Worm (Caenorhabditis elegans) whole organism, L2 larva: Measurements from ENCODE around the gene Y49E10.30.

Experiments
- C34F6.9 ChIP-seq: fragments of 150-350 bp; optimal IDR thresholded peaks from 2 replicates; lab custom pipeline; 2014; ENCODE audit warnings: missing biosample characterization, missing genetic modification characterization
- F13H6.1 ChIP-seq: sonication (generic microtip); optimal IDR thresholded peaks from 2 replicates; lab custom pipeline; 2016; ENCODE audit warnings: missing genetic modification characterization, missing compliant biosample characterization
- R02D3.7 ChIP-seq: fragments of 150-350 bp; optimal IDR thresholded peaks from 2 replicates; lab custom pipeline; 2014; ENCODE audit warnings: missing biosample characterization, missing genetic modification characterization
- Y55F3AM.14 ChIP-seq: fragments of 200-800 bp; sonication (Bioruptor generic); optimal IDR thresholded peaks from 2 replicates; lab custom pipeline; 2018; ENCODE audit warnings: mild to moderate bottlenecking, missing genetic modification characterization, missing compliant biosample characterization
- ZK546.5 ChIP-seq: sonication (generic microtip); optimal IDR thresholded peaks from 2 replicates; lab custom pipeline; 2017; ENCODE audit warnings: missing biosample characterization, missing genetic modification characterization
- alr-1 ChIP-seq: fragments of 150-350 bp; optimal IDR thresholded peaks from 2 replicates; lab custom pipeline; 2014; ENCODE audit warnings: missing biosample characterization, missing genetic modification characterization
- aly-2 ChIP-seq: fragments of 150-350 bp; optimal IDR thresholded peaks from 2 replicates; lab custom pipeline; 2014; ENCODE audit warnings: missing biosample characterization, missing genetic modification characterization
- ama-1 ChIP-seq: fragments of 150-350 bp; optimal IDR thresholded peaks from 2 replicates; lab custom pipeline; 2018; ENCODE audit warnings: inconsistent platforms
- blmp-1 ChIP-seq: sonication (generic microtip); optimal IDR thresholded peaks from 2 replicates; lab custom pipeline; 2017; ENCODE audit warnings: missing genetic modification characterization, mild to moderate bottlenecking, missing compliant biosample characterization, antibody characterized with exemption, moderate library complexity; ENCODE audit not compliant: insufficient read depth
- ceh-16 ChIP-seq: fragments of 150-350 bp; optimal IDR thresholded peaks from 2 replicates; lab custom pipeline; 2014; ENCODE audit warnings: missing biosample characterization, missing genetic modification characterization
- ceh-82 ChIP-seq: fragments of 150-350 bp; optimal IDR thresholded peaks from 2 replicates; lab custom pipeline; 2014; ENCODE audit warnings: missing biosample characterization, missing genetic modification characterization
- crh-2 ChIP-seq: sonication (generic microtip); optimal IDR thresholded peaks from 2 replicates; lab custom pipeline; 2017; ENCODE audit warnings: missing biosample characterization, missing genetic modification characterization
- dmd-4 ChIP-seq: sonication (generic microtip); optimal IDR thresholded peaks from 2 replicates; lab custom pipeline; 2017; ENCODE audit warnings: missing biosample characterization, missing genetic modification characterization
- egl-27 ChIP-seq: sonication (generic microtip); optimal IDR thresholded peaks from 3 replicates; lab custom pipeline; 2017; ENCODE audit warnings: missing biosample characterization, missing genetic modification reagents, missing genetic modification characterization
- elt-1 ChIP-seq: fragments of 150-350 bp; optimal IDR thresholded peaks from 2 replicates; lab custom pipeline; 2014; ENCODE audit warnings: missing biosample characterization, missing genetic modification characterization
- elt-3 ChIP-seq: sonication (generic microtip); optimal IDR thresholded peaks from 2 replicates; lab custom pipeline; 2017; ENCODE audit warnings: missing biosample characterization, missing genetic modification characterization
- fos-1 ChIP-seq: fragments of 150-350 bp; optimal IDR thresholded peaks from 2 replicates; lab custom pipeline; 2014; ENCODE audit warnings: missing biosample characterization, missing genetic modification characterization
- gmeb-1 ChIP-seq: fragments of 150-350 bp; optimal IDR thresholded peaks from 2 replicates; lab custom pipeline; 2014; ENCODE audit warnings: missing biosample characterization, missing genetic modification characterization
- lin-11 ChIP-seq: fragments of 150-350 bp; sonication (generic microtip); optimal IDR thresholded peaks from 2 replicates; lab custom pipeline; 2014; ENCODE audit warnings: missing biosample characterization, missing genetic modification characterization, inconsistent platforms, mixed read lengths
- lin-13 ChIP-seq: fragments of 150-350 bp; optimal IDR thresholded peaks from 2 replicates; lab custom pipeline; 2014; ENCODE audit warnings: missing biosample characterization, missing genetic modification reagents, missing genetic modification characterization
- lin-39 ChIP-seq: fragments of 150-350 bp; optimal IDR thresholded peaks from 2 replicates; lab custom pipeline; 2014; ENCODE audit warnings: missing biosample characterization, missing genetic modification reagents, missing genetic modification characterization
- lsy-2 ChIP-seq, 2 experiments: fragments of 150-350 bp in 1 of 2; sonication (generic microtip) in 1 of 2; optimal IDR thresholded peaks; 2 replicates each; lab custom pipeline; 2014 to 2017; ENCODE audit warnings: missing biosample characterization in 2 of 2, missing genetic modification characterization in 2 of 2
- mab-5 ChIP-seq: fragments of 150-350 bp; optimal IDR thresholded peaks from 2 replicates; lab custom pipeline; 2014; ENCODE audit warnings: missing biosample characterization, missing genetic modification characterization
- mbf-1 ChIP-seq: sonication (generic microtip); optimal IDR thresholded peaks from 2 replicates; lab custom pipeline; 2017; ENCODE audit warnings: missing biosample characterization, missing genetic modification characterization
- mdl-1 ChIP-seq, 2 experiments: fragments of 150-350 bp in 1 of 2; sonication (generic microtip) in 1 of 2; optimal IDR thresholded peaks; 2 replicates each; lab custom pipeline; 2017; ENCODE audit warnings: missing biosample characterization in 2 of 2, missing genetic modification characterization in 2 of 2
- nhr-10 ChIP-seq: sonication (generic microtip); optimal IDR thresholded peaks from 2 replicates; lab custom pipeline; 2017; ENCODE audit warnings: missing biosample characterization, missing genetic modification characterization
- nhr-11 ChIP-seq: fragments of 150-350 bp; optimal IDR thresholded peaks from 2 replicates; lab custom pipeline; 2014; ENCODE audit warnings: missing biosample characterization, missing genetic modification characterization
- nhr-12 ChIP-seq: fragments of 150-350 bp; optimal IDR thresholded peaks from 2 replicates; lab custom pipeline; 2014; ENCODE audit warnings: missing biosample characterization, missing genetic modification characterization
- nhr-129 ChIP-seq: fragments of 150-350 bp; optimal IDR thresholded peaks from 2 replicates; lab custom pipeline; 2014; ENCODE audit warnings: missing biosample characterization, missing genetic modification characterization
- nhr-21 ChIP-seq: fragments of 150-350 bp; optimal IDR thresholded peaks from 2 replicates; lab custom pipeline; 2014; ENCODE audit warnings: missing biosample characterization, missing genetic modification characterization
- nhr-23 ChIP-seq: fragments of 150-350 bp; optimal IDR thresholded peaks from 2 replicates; lab custom pipeline; 2014; ENCODE audit warnings: missing biosample characterization, missing genetic modification reagents, missing genetic modification characterization
- nhr-237 ChIP-seq: fragments of 150-350 bp; optimal IDR thresholded peaks from 2 replicates; lab custom pipeline; 2014; ENCODE audit warnings: missing biosample characterization, missing genetic modification characterization
- nhr-25 ChIP-seq: fragments of 150-350 bp; sonication (generic microtip); optimal IDR thresholded peaks from 3 replicates; lab custom pipeline; 2014; ENCODE audit warnings: missing biosample characterization, missing genetic modification characterization
- nhr-6 ChIP-seq: fragments of 150-350 bp; optimal IDR thresholded peaks from 2 replicates; lab custom pipeline; 2014; ENCODE audit warnings: missing biosample characterization, missing genetic modification characterization
- nhr-77 ChIP-seq: fragments of 150-350 bp; optimal IDR thresholded peaks from 2 replicates; lab custom pipeline; 2014; ENCODE audit warnings: missing biosample characterization, missing genetic modification characterization
- peb-1 ChIP-seq: fragments of 150-350 bp; optimal IDR thresholded peaks from 2 replicates; lab custom pipeline; 2014; ENCODE audit warnings: missing biosample characterization, missing genetic modification characterization
- sem-4 ChIP-seq: fragments of 150-350 bp; optimal IDR thresholded peaks from 2 replicates; lab custom pipeline; 2014; ENCODE audit warnings: missing biosample characterization, missing genetic modification reagents, missing genetic modification characterization
- skn-1 ChIP-seq: sonication (generic microtip); optimal IDR thresholded peaks from 2 replicates; lab custom pipeline; 2017; ENCODE audit warnings: missing biosample characterization, missing genetic modification characterization
- sma-3 ChIP-seq: sonication (generic microtip); optimal IDR thresholded peaks from 2 replicates; lab custom pipeline; 2016; ENCODE audit warnings: missing genetic modification reagents, missing genetic modification characterization, missing compliant biosample characterization
- sma-9 ChIP-seq, 2 experiments: fragments of 150-350 bp in 1 of 2; sonication (generic microtip) in 1 of 2; optimal IDR thresholded peaks; 2 replicates each; lab custom pipeline; 2014 to 2016; ENCODE audit warnings: missing genetic modification characterization in 2 of 2, mild to moderate bottlenecking in 1 of 2, missing biosample characterization in 1 of 2, missing compliant biosample characterization in 1 of 2, missing genetic modification reagents in 1 of 2, moderate library complexity in 1 of 2
- snpc-4 ChIP-seq: fragments of 150-350 bp; optimal IDR thresholded peaks from 2 replicates; lab custom pipeline; 2014; ENCODE audit warnings: missing biosample characterization, missing genetic modification characterization
- unc-39 ChIP-seq: fragments of 150-350 bp; optimal IDR thresholded peaks from 2 replicates; lab custom pipeline; 2014; ENCODE audit warnings: missing biosample characterization, missing genetic modification characterization
- unc-55 ChIP-seq: fragments of 150-350 bp; sonication (generic microtip); optimal IDR thresholded peaks from 3 replicates; lab custom pipeline; 2014; ENCODE audit warnings: missing biosample characterization, missing genetic modification reagents, missing genetic modification characterization
- unc-62 ChIP-seq: fragments of 150-350 bp; optimal IDR thresholded peaks from 2 replicates; lab custom pipeline; 2014; ENCODE audit warnings: missing biosample characterization, missing genetic modification reagents, missing genetic modification characterization
- zag-1 ChIP-seq: fragments of 150-350 bp; optimal IDR thresholded peaks from 2 replicates; lab custom pipeline; 2014; ENCODE audit warnings: missing biosample characterization, missing genetic modification characterization
- ztf-1 ChIP-seq: fragments of 200-800 bp; sonication (Bioruptor generic); conservative IDR thresholded peaks from 2 replicates; pipeline ENCODE4 v1.3.6; 2022; ENCODE audit warnings: missing genetic modification characterization, missing compliant biosample characterization
- ztf-11 ChIP-seq: sonication (generic microtip); optimal IDR thresholded peaks from 2 replicates; lab custom pipeline; 2017; ENCODE audit warnings: missing biosample characterization, missing genetic modification characterization
- ztf-4 ChIP-seq: fragments of 150-350 bp; optimal IDR thresholded peaks from 2 replicates; lab custom pipeline; 2014; ENCODE audit warnings: missing biosample characterization, missing genetic modification characterization

Y49E10.30 gene

DNA sequence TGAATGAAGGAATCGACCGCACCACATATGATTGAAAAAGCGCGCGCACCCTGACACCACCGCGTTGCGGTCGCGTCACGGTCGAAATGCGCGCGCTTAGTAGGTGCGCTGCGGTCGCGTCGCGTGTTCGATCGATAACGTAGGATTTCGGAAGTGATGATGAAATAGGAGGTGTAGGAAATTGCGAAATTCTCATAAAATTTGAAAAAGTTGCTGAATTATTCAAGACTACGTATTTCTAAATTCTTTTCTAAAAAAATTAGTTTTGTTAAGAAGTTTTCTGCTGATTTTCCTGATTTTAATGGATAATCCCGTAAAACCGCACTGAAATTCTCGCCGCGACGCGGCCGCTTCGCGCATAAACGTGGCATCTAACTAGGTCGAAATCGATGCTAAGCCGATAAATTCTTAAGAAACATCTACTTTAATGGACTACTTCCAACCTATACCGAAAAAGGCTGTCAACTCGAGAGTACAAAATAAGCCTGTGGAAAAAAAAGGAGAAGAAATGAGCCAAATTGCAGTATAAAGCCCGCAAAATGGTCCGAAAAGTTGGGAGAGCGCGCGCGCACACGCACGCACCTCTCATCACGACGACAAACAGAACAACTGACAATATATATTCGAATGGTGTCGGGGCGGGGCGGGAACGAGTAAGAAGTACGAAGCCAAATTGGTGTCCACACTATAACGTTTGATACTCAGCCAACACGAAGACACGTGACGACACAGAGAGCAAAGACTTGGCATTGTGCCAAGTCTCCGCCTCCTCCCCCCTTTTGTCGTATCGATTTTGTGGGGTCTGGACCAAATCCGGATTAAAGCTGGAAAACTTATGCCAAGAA is 18.0 kb upstream of the Y49E10.30 start, which contains the start of gene his-72:
Gene his-72 (minus strand): TSS at position 589 of the 845 bp plus-strand sequence.
- TF ChIP-seq nhr-77 (tag; lab: Kevin White, UChicago): no peak
- TF ChIP-seq zag-1 (tag; lab: Kevin White, UChicago): peak; percentile 9
- peak; percentile 77 for TF ChIP-seq lin-13 (GFP tag; lab: Kevin White, UChicago)
- no peak for TF ChIP-seq elt-3 (tag; lab: Kevin White, UChicago)
- TF ChIP-seq lin-39 (tag; lab: Kevin White, UChicago): no peak
- TF ChIP-seq snpc-4 (tag; lab: Kevin White, UChicago): no peak
- TF ChIP-seq peb-1: no peak
- TF ChIP-seq ceh-82 (tag; lab: Kevin White, UChicago): no peak
- no peak for TF ChIP-seq nhr-237 (tag; lab: Kevin White, UChicago)
- TF ChIP-seq lsy-2 (tag; optimal IDR thresholded peaks at IDR 0.05; lab: Kevin White, UChicago): peak in 1 of 2 experiments; percentile 65
- TF ChIP-seq ztf-4 (tag; lab: Kevin White, UChicago): no peak
- TF ChIP-seq R02D3.7 (tag; lab: Kevin White, UChicago): no peak
- TF ChIP-seq lin-11 (tag; lab: Kevin White, UChicago): peak; percentile 8
- peak; percentile 42 for TF ChIP-seq unc-55 (GFP tag; lab: Kevin White, UChicago)
- TF ChIP-seq nhr-6 (tag; lab: Kevin White, UChicago): peak; percentile 19
- peak; percentile 73 for TF ChIP-seq C34F6.9 (tag; lab: Kevin White, UChicago)
- no peak for TF ChIP-seq mbf-1 (tag; lab: Kevin White, UChicago)
- peak; percentile 63 for TF ChIP-seq sem-4 (tag; lab: Kevin White, UChicago)
- peak; percentile 35 for TF ChIP-seq mab-5
- peak; percentile 9 for TF ChIP-seq crh-2 (tag; lab: Kevin White, UChicago)
- no peak for TF ChIP-seq nhr-12
- TF ChIP-seq alr-1 (tag; lab: Kevin White, UChicago): no peak
- TF ChIP-seq ztf-11 (tag; lab: Kevin White, UChicago): no peak
- TF ChIP-seq aly-2 (tag; lab: Kevin White, UChicago): no peak
- TF ChIP-seq skn-1 (tag; lab: Kevin White, UChicago): no peak
- peak; percentile 62 for TF ChIP-seq nhr-25 (tag; lab: Kevin White, UChicago)
- TF ChIP-seq elt-1 (tag; lab: Kevin White, UChicago): no peak
- no peak for TF ChIP-seq nhr-11 (tag; lab: Kevin White, UChicago)
- TF ChIP-seq ama-1 (lab: Kevin White, UChicago): peak; percentile 93
- no peak for TF ChIP-seq ceh-16 (tag; lab: Kevin White, UChicago)
- peak; percentile 52 for TF ChIP-seq F13H6.1 (tag; lab: Kevin White, UChicago)
- peak; percentile 51 for TF ChIP-seq nhr-129 (tag; lab: Kevin White, UChicago)
- peak; percentile 17 for TF ChIP-seq sma-3 (GFP tag; lab: Kevin White, UChicago)
- TF ChIP-seq ZK546.5 (tag; lab: Kevin White, UChicago): no peak
- TF ChIP-seq ztf-1 (GFP tag; lab: Robert Waterston, UW): no peak
- peak; percentile 47 for TF ChIP-seq gmeb-1
- no peak for TF ChIP-seq egl-27
- TF ChIP-seq dmd-4: no peak
- TF ChIP-seq sma-9 (GFP tag; optimal IDR thresholded peaks at IDR 0.05; lab: Kevin White, UChicago): peak; percentile 48
- TF ChIP-seq sma-9 (tag; optimal IDR thresholded peaks at IDR 0.05; lab: Kevin White, UChicago): no peak
- TF ChIP-seq nhr-21: peak; percentile 8
- TF ChIP-seq mdl-1 (tag; optimal IDR thresholded peaks at IDR 0.05; lab: Kevin White, UChicago): peak; percentile 29 to 62
- no peak for TF ChIP-seq unc-62 (GFP tag; lab: Kevin White, UChicago)
- TF ChIP-seq Y55F3AM.14 (GFP tag; lab: Kevin White, UChicago): no peak
- peak; percentile 7 for TF ChIP-seq fos-1 (tag; lab: Kevin White, UChicago)
- TF ChIP-seq unc-39 (tag; lab: Kevin White, UChicago): no peak
- TF ChIP-seq blmp-1 (tag; lab: Kevin White, UChicago): peak; percentile 10
- no peak for TF ChIP-seq nhr-10 (tag; lab: Kevin White, UChicago)
- no peak for TF ChIP-seq nhr-23 (tag; lab: Kevin White, UChicago)
